Worm (Caenorhabditis elegans): ENCODE measurements around the gene Y51A2B.5.

ce11 chrV:18412887-18413286, 23.8 kb downstream of the Y51A2B.5 start, which contains the start of gene ZK262.2:
- TF ChIP-seq ztf-25 (GFP tag; IDR thresholded peaks at IDR 0.05) (no peak), zim-3 (tag; optimal IDR thresholded peaks at IDR 0.05) (no peak), nhr-90 (tag; optimal IDR thresholded peaks at IDR 0.05) (no peak), madf-6 (GFP tag; IDR thresholded peaks at IDR 0.05) (no peak), ceh-79 (tag; optimal IDR thresholded peaks at IDR 0.05) (no peak), aptf-3 (GFP tag; IDR thresholded peaks at IDR 0.05) (no peak), B0336.3 (GFP tag; IDR thresholded peaks at IDR 0.05) (no peak), Y56A3A.18 (GFP tag; IDR thresholded peaks at IDR 0.05) (no peak), unc-62 (GFP tag; optimal IDR thresholded peaks at IDR 0.05) (no peak), akir-1 (GFP tag; optimal IDR thresholded peaks at IDR 0.05) (no peak), ceh-27 (GFP tag; optimal IDR thresholded peaks at IDR 0.05) (no peak)
